Worm (Caenorhabditis elegans) whole organism, mixed stage, embryonic: ENCODE measurements around the gene exos-4.2.

Source experiments
- M03D4.4 ChIP-seq: sonication (generic microtip); optimal IDR thresholded peaks from 2 replicates; lab custom pipeline; 2017; ENCODE audit warnings: mild to moderate bottlenecking, missing genetic modification characterization, missing compliant biosample characterization
- blmp-1 ChIP-seq: fragments of 150-350 bp; optimal IDR thresholded peaks from 2 replicates; lab custom pipeline; 2014; ENCODE audit warnings: missing biosample characterization, missing genetic modification characterization
- ceh-83 ChIP-seq: fragments of 200-800 bp; sonication (Bioruptor generic); optimal IDR thresholded peaks from 2 replicates; lab custom pipeline; 2018; ENCODE audit warnings: mild to moderate bottlenecking, missing genetic modification characterization, missing compliant biosample characterization
- nhr-12 ChIP-seq: fragments of 150-350 bp; optimal IDR thresholded peaks from 2 replicates; lab custom pipeline; 2014; ENCODE audit warnings: missing biosample characterization, missing genetic modification characterization
- nhr-28 ChIP-seq: fragments of 150-350 bp; optimal IDR thresholded peaks from 2 replicates; lab custom pipeline; 2014; ENCODE audit warnings: missing biosample characterization, missing genetic modification characterization
- pha-4 ChIP-seq: fragments of 150-350 bp; optimal IDR thresholded peaks from 2 replicates; lab custom pipeline; 2018; ENCODE audit warnings: missing biosample characterization, missing genetic modification reagents, missing genetic modification characterization
- ztf-11 ChIP-seq: fragments of 150-350 bp; optimal IDR thresholded peaks from 2 replicates; lab custom pipeline; 2014; ENCODE audit warnings: missing biosample characterization, missing genetic modification characterization

DNA sequence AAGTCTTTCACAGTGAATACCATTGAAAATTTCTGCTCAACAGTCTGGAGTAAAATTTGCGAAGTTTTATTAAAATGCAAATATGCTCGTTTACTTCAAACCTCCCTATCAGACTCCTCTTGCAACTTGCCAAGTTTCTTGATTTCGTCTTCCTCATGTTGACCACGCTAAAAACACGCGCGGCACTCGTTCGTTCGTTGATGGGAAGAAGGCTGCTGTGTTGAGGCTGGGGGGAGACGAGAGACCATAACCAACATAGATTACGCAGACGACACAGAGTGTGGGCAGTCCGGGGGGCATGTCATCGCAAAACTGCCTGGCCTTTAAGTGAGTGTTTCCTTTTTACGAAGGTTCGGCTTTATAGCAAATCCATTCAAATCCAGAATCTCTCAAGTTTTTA lies 16.0 kb upstream of the exos-4.2 start:
- no peak for TF ChIP-seq nhr-12 (tag; lab: Kevin White, UChicago)
- TF ChIP-seq M03D4.4 (tag; lab: Kevin White, UChicago), result no peak
- TF ChIP-seq ztf-11 (tag; lab: Kevin White, UChicago), result peak; percentile 14
- TF ChIP-seq nhr-28 (tag; lab: Kevin White, UChicago), result no peak
- no peak for TF ChIP-seq blmp-1
- no peak for TF ChIP-seq pha-4 (tag; lab: Kevin White, UChicago)
- no peak for TF ChIP-seq ceh-83
